Worm (Caenorhabditis elegans): Measurements from ENCODE around the gene clc-9.

The clc-9 gene

DNA sequence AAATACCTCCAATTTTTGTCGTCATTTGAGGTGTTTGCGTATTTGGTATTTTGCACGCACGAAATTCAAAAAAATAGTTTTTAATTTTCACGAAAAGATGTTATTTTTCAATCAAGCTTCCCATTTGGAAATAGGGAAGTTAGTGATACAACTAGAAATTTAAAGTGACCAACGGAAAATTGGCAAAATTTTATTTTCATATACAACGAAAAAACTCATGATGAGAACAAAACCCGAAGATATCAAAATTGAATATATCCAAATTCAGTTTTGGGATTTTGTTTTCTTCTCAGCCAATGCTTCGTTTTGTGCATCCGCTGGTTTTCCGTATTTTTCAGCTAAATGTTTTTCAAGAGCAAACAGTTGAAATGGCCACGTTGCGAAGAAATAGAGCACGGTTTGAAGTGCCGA, 33.2 kb downstream of the clc-9 start:
- TF ChIP-seq crh-2 (tag; optimal IDR thresholded peaks at IDR 0.05) = no peak
- no peak for TF ChIP-seq lin-39 (tag; optimal IDR thresholded peaks at IDR 0.05)
- no peak for TF ChIP-seq blmp-1 (tag; optimal IDR thresholded peaks at IDR 0.05; ENCODE audit: insufficient read depth)
- no peak for TF ChIP-seq lin-13 (GFP tag; optimal IDR thresholded peaks at IDR 0.05)
- no peak for TF ChIP-seq sma-3 (GFP tag; optimal IDR thresholded peaks at IDR 0.05)
- no peak for TF ChIP-seq nhr-11 (tag; optimal IDR thresholded peaks at IDR 0.05)
- TF ChIP-seq dmd-4 (tag; optimal IDR thresholded peaks at IDR 0.05) = no peak

DNA sequence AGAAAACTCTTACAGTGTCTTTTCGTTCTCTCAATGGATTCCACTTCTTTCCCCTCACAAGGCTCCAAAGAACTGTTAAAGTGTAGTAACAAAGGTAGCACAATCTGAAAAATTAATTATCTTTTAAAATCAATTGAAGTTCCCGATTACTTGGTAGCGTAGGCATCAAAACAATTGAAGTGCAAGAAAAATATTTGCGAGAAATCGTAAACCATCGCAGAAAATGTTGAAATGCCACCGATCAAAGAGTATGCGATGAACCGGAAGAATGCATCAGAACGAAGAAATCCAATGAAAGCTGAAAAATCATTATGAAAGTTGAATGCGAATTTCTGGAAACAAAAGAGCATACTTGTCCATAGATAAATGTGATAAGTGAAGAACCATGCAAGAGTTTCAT, 33.8 kb downstream of the clc-9 start:
- TF ChIP-seq R02D3.7 (tag; optimal IDR thresholded peaks at IDR 0.05) (no peak), lin-39 (tag; optimal IDR thresholded peaks at IDR 0.05) (no peak)

DNA sequence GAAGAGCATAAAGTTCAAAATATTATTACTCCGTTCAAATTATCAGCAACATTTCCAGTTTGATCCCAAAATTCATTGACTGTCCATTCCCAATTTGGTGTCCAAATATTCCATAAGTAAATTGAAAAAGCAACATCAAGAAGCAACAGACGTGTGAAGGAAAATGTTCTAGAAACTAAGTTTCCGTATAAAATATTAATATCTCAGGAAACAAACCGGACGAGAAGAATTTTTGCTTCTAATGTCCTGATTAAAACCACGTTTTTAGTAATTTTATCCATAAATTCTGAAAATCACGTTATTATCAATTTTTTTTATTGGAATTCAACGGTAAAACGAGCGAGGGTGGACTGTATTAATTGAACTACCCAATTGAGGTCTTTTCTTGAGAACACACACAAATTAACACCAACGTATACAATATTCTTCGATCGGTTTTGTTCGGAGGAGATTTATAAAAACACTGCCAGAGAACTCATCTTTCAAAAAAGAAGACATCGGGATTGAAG, 34.3 kb downstream of the clc-9 start, which contains the start of gene pigq-1:
pigq-1 (minus strand) TSS at position 286 of the 509 bp plus-strand sequence.
- no peak for TF ChIP-seq unc-55 (GFP tag; optimal IDR thresholded peaks at IDR 0.05)
- no peak for TF ChIP-seq ceh-16 (tag; optimal IDR thresholded peaks at IDR 0.05)
- TF ChIP-seq nhr-10 (tag; optimal IDR thresholded peaks at IDR 0.05) = no peak
- no peak for TF ChIP-seq elt-3 (tag; optimal IDR thresholded peaks at IDR 0.05)
- peak; percentile 14 for TF ChIP-seq ama-1 (optimal IDR thresholded peaks at IDR 0.05)
- no peak for TF ChIP-seq nhr-23 (tag; optimal IDR thresholded peaks at IDR 0.05)
- TF ChIP-seq skn-1 (tag; optimal IDR thresholded peaks at IDR 0.05) = no peak
- TF ChIP-seq ztf-4 (tag; optimal IDR thresholded peaks at IDR 0.05) = peak; percentile 23
- TF ChIP-seq Y55F3AM.14 (GFP tag; optimal IDR thresholded peaks at IDR 0.05) = peak; percentile 40
- no peak for TF ChIP-seq ztf-1 (GFP tag; conservative IDR thresholded peaks at IDR 0.05)
- TF ChIP-seq egl-27 (tag; optimal IDR thresholded peaks at IDR 0.05) = no peak
- no peak for TF ChIP-seq mab-5 (tag; optimal IDR thresholded peaks at IDR 0.05)
- no peak for TF ChIP-seq ceh-82 (tag; optimal IDR thresholded peaks at IDR 0.05)
- TF ChIP-seq sem-4 (tag; optimal IDR thresholded peaks at IDR 0.05) = peak; percentile 21
- TF ChIP-seq blmp-1 (tag; optimal IDR thresholded peaks at IDR 0.05; ENCODE audit: insufficient read depth) = no peak
- TF ChIP-seq lin-39 (tag; optimal IDR thresholded peaks at IDR 0.05) = no peak
- TF ChIP-seq lsy-2 (tag; optimal IDR thresholded peaks at IDR 0.05) = peak in 1 of 2 experiments; percentile 64
- no peak for TF ChIP-seq unc-62 (GFP tag; optimal IDR thresholded peaks at IDR 0.05)
- no peak for TF ChIP-seq mdl-1 (tag; optimal IDR thresholded peaks at IDR 0.05)
- peak; percentile 46 for TF ChIP-seq nhr-25 (tag; optimal IDR thresholded peaks at IDR 0.05)
- no peak for TF ChIP-seq snpc-4 (tag; optimal IDR thresholded peaks at IDR 0.05)
- TF ChIP-seq gmeb-1 (tag; optimal IDR thresholded peaks at IDR 0.05) = no peak
- TF ChIP-seq ZK546.5 (tag; optimal IDR thresholded peaks at IDR 0.05) = peak; percentile 20
- peak; percentile 55 for TF ChIP-seq nhr-21 (tag; optimal IDR thresholded peaks at IDR 0.05)
- no peak for TF ChIP-seq peb-1 (tag; optimal IDR thresholded peaks at IDR 0.05)
- no peak for TF ChIP-seq elt-1 (tag; optimal IDR thresholded peaks at IDR 0.05)
- TF ChIP-seq nhr-237 (tag; optimal IDR thresholded peaks at IDR 0.05) = no peak
- TF ChIP-seq nhr-11 (tag; optimal IDR thresholded peaks at IDR 0.05) = no peak
- no peak for TF ChIP-seq C34F6.9 (tag; optimal IDR thresholded peaks at IDR 0.05)
- no peak for TF ChIP-seq zag-1 (tag; optimal IDR thresholded peaks at IDR 0.05)
- TF ChIP-seq nhr-6 (tag; optimal IDR thresholded peaks at IDR 0.05) = no peak
- TF ChIP-seq nhr-129 (tag; optimal IDR thresholded peaks at IDR 0.05) = no peak
- TF ChIP-seq lin-13 (GFP tag; optimal IDR thresholded peaks at IDR 0.05) = peak; percentile 45
- TF ChIP-seq lin-11 (tag; optimal IDR thresholded peaks at IDR 0.05) = no peak
- TF ChIP-seq nhr-12 (tag; optimal IDR thresholded peaks at IDR 0.05) = no peak
- TF ChIP-seq R02D3.7 (tag; optimal IDR thresholded peaks at IDR 0.05) = no peak
- TF ChIP-seq nhr-77 (tag; optimal IDR thresholded peaks at IDR 0.05) = no peak
- peak; percentile 46 for TF ChIP-seq sma-3 (GFP tag; optimal IDR thresholded peaks at IDR 0.05)
- TF ChIP-seq crh-2 (tag; optimal IDR thresholded peaks at IDR 0.05) = peak; percentile 57
- TF ChIP-seq ztf-11 (tag; optimal IDR thresholded peaks at IDR 0.05) = no peak
- peak; percentile 5 for TF ChIP-seq F13H6.1 (tag; optimal IDR thresholded peaks at IDR 0.05)
- TF ChIP-seq sma-9 (GFP tag; optimal IDR thresholded peaks at IDR 0.05) = no peak
- TF ChIP-seq sma-9 (tag; optimal IDR thresholded peaks at IDR 0.05) = no peak
- TF ChIP-seq aly-2 (tag; optimal IDR thresholded peaks at IDR 0.05) = no peak
- TF ChIP-seq unc-39 (tag; optimal IDR thresholded peaks at IDR 0.05) = no peak
- no peak for TF ChIP-seq fos-1 (tag; optimal IDR thresholded peaks at IDR 0.05)
- no peak for TF ChIP-seq mbf-1 (tag; optimal IDR thresholded peaks at IDR 0.05)
- TF ChIP-seq dmd-4 (tag; optimal IDR thresholded peaks at IDR 0.05) = no peak
- TF ChIP-seq alr-1 (tag; optimal IDR thresholded peaks at IDR 0.05) = no peak
